Worm (Caenorhabditis elegans) whole organism, late embryonic: ENCODE data around the gene aman-2.
A peak's percentile ranks its signal among the peaks of the same experiment; 100 is the strongest.

Source experiments
- C08G9.2 ChIP-seq: sonication (generic microtip); optimal IDR thresholded peaks from 2 replicates; lab custom pipeline; 2016; ENCODE audit warnings: mild to moderate bottlenecking, missing genetic modification characterization, moderate library complexity, missing compliant biosample characterization
- C38D4.7 ChIP-seq: fragments of 200-800 bp; sonication (Bioruptor generic); optimal IDR thresholded peaks from 2 replicates; lab custom pipeline; 2018; ENCODE audit warnings: mild to moderate bottlenecking, missing genetic modification characterization, moderate library complexity, missing compliant biosample characterization
- T23F11.4 ChIP-seq: fragments of 200-800 bp; sonication (Bioruptor generic); optimal IDR thresholded peaks from 2 replicates; lab custom pipeline; 2018; ENCODE audit warnings: mild to moderate bottlenecking, missing genetic modification characterization, missing compliant biosample characterization
- Y22D7AL.16 ChIP-seq: sonication (generic microtip); optimal IDR thresholded peaks from 2 replicates; lab custom pipeline; 2016; ENCODE audit warnings: missing genetic modification characterization, missing compliant biosample characterization
- ahr-1 ChIP-seq: sonication (generic microtip); optimal IDR thresholded peaks from 2 replicates; lab custom pipeline; 2016; ENCODE audit warnings: missing genetic modification characterization, missing compliant biosample characterization
- ceh-18 ChIP-seq: sonication (generic microtip); optimal IDR thresholded peaks from 2 replicates; lab custom pipeline; 2016; ENCODE audit warnings: missing genetic modification characterization, missing compliant biosample characterization
- ceh-2 ChIP-seq: sonication (generic microtip); optimal IDR thresholded peaks from 2 replicates; lab custom pipeline; 2016; ENCODE audit warnings: missing genotype, missing genetic modification characterization, missing compliant biosample characterization
- ceh-30 ChIP-seq: fragments of 150-350 bp; optimal IDR thresholded peaks from 2 replicates; lab custom pipeline; 2014; ENCODE audit warnings: missing biosample characterization, missing genetic modification characterization
- ceh-34 ChIP-seq: sonication (generic microtip); optimal IDR thresholded peaks from 2 replicates; lab custom pipeline; 2016; ENCODE audit warnings: mild to moderate bottlenecking, missing genetic modification characterization, missing compliant biosample characterization
- ceh-45 ChIP-seq: fragments of 200-800 bp; sonication (Bioruptor generic); IDR thresholded peaks from 2 replicates; pipeline ENCODE4 v1.3.6; 2022; ENCODE audit warnings: missing genetic modification reagents, missing genetic modification characterization, missing compliant biosample characterization
- ceh-48 ChIP-seq: sonication (generic microtip); optimal IDR thresholded peaks from 2 replicates; lab custom pipeline; 2016; ENCODE audit warnings: missing genetic modification characterization, inconsistent platforms, missing compliant biosample characterization
- ceh-9 ChIP-seq: sonication (generic microtip); optimal IDR thresholded peaks from 2 replicates; lab custom pipeline; 2016; ENCODE audit warnings: mild to moderate bottlenecking, missing genetic modification characterization, inconsistent platforms, missing compliant biosample characterization
- elt-4 ChIP-seq: sonication (generic microtip); optimal IDR thresholded peaks from 2 replicates; lab custom pipeline; 2016; ENCODE audit warnings: missing genetic modification characterization, missing compliant biosample characterization
- fax-1 ChIP-seq: sonication (generic microtip); optimal IDR thresholded peaks from 2 replicates; lab custom pipeline; 2016; ENCODE audit warnings: missing genotype, missing genetic modification characterization, missing compliant biosample characterization
- fkh-6 ChIP-seq: sonication (generic microtip); optimal IDR thresholded peaks from 2 replicates; lab custom pipeline; 2016; ENCODE audit warnings: missing genetic modification characterization, missing compliant biosample characterization
- hlh-15 ChIP-seq: sonication (generic microtip); optimal IDR thresholded peaks from 2 replicates; lab custom pipeline; 2016; ENCODE audit warnings: missing genetic modification characterization, missing compliant biosample characterization
- hlh-30 ChIP-seq: sonication (generic microtip); optimal IDR thresholded peaks from 2 replicates; lab custom pipeline; 2017; ENCODE audit warnings: antibody characterized with exemption, missing genetic modification characterization, missing compliant biosample characterization; ENCODE audit not compliant: insufficient read depth
- hlh-6 ChIP-seq: sonication (generic microtip); optimal IDR thresholded peaks from 2 replicates; lab custom pipeline; 2016; ENCODE audit warnings: missing genotype, missing genetic modification characterization, missing compliant biosample characterization
- hlh-8 ChIP-seq: sonication (generic microtip); optimal IDR thresholded peaks from 2 replicates; lab custom pipeline; 2016; ENCODE audit warnings: missing genotype, missing genetic modification characterization, missing compliant biosample characterization
- lin-11 ChIP-seq: fragments of 200-800 bp; sonication (Bioruptor generic); optimal IDR thresholded peaks from 2 replicates; lab custom pipeline; 2018; ENCODE audit warnings: mild to moderate bottlenecking, missing genetic modification characterization, missing compliant biosample characterization
- madf-2 ChIP-seq: sonication (generic microtip); optimal IDR thresholded peaks from 2 replicates; lab custom pipeline; 2017; ENCODE audit warnings: missing genetic modification characterization, missing compliant biosample characterization
- mec-3 ChIP-seq: sonication (generic microtip); optimal IDR thresholded peaks from 2 replicates; lab custom pipeline; 2016; ENCODE audit warnings: borderline replicate concordance, missing genetic modification characterization, missing compliant biosample characterization
- nfya-1 ChIP-seq: sonication (generic microtip); optimal IDR thresholded peaks from 2 replicates; lab custom pipeline; 2017; ENCODE audit warnings: missing genetic modification characterization, mild to moderate bottlenecking, missing compliant biosample characterization, antibody characterized with exemption, moderate library complexity
- npax-4 ChIP-seq: sonication (generic microtip); optimal IDR thresholded peaks from 2 replicates; lab custom pipeline; 2016; ENCODE audit warnings: missing genetic modification characterization, missing compliant biosample characterization
- odd-2 ChIP-seq: sonication (generic microtip); optimal IDR thresholded peaks from 2 replicates; lab custom pipeline; 2017; ENCODE audit warnings: antibody characterized with exemption, mild to moderate bottlenecking, missing genetic modification characterization, missing compliant biosample characterization
- pag-3 ChIP-seq: sonication (generic microtip); optimal IDR thresholded peaks from 2 replicates; lab custom pipeline; 2016; ENCODE audit warnings: missing compliant biosample characterization, missing genetic modification characterization, borderline replicate concordance
- pha-2 ChIP-seq: sonication (generic microtip); optimal IDR thresholded peaks from 2 replicates; lab custom pipeline; 2017; ENCODE audit warnings: mild to moderate bottlenecking, missing genetic modification characterization, missing compliant biosample characterization
- pha-4 ChIP-seq: fragments of 150-350 bp; optimal IDR thresholded peaks from 2 replicates; lab custom pipeline; 2018; ENCODE audit warnings: missing biosample characterization, missing genetic modification reagents, missing genetic modification characterization
- pqm-1 ChIP-seq: sonication (generic microtip); optimal IDR thresholded peaks from 2 replicates; lab custom pipeline; 2016; ENCODE audit warnings: missing genetic modification characterization, missing compliant biosample characterization
- pros-1 ChIP-seq: fragments of 150-350 bp; optimal IDR thresholded peaks from 2 replicates; lab custom pipeline; 2014; ENCODE audit warnings: missing biosample characterization, missing genetic modification reagents, missing genetic modification characterization
- rnt-1 ChIP-seq: sonication (generic microtip); optimal IDR thresholded peaks from 2 replicates; lab custom pipeline; 2016; ENCODE audit warnings: missing genetic modification characterization, missing compliant biosample characterization
- sdc-2 ChIP-seq: sonication (generic microtip); optimal IDR thresholded peaks from 2 replicates; lab custom pipeline; 2016; ENCODE audit warnings: missing genotype, missing genetic modification characterization, missing compliant biosample characterization
- sox-2 ChIP-seq: fragments of 200-800 bp; sonication (Bioruptor generic); IDR thresholded peaks from 2 replicates; pipeline ENCODE4 v1.3.6; 2022; ENCODE audit warnings: missing genetic modification reagents, missing genetic modification characterization, missing compliant biosample characterization
- tbx-2 ChIP-seq: sonication (generic microtip); optimal IDR thresholded peaks from 2 replicates; lab custom pipeline; 2016; ENCODE audit warnings: missing genetic modification characterization, missing compliant biosample characterization
- tbx-7 ChIP-seq: sonication (generic microtip); optimal IDR thresholded peaks from 2 replicates; lab custom pipeline; 2016; ENCODE audit warnings: missing genotype, missing genetic modification characterization, missing compliant biosample characterization
- ttx-3 ChIP-seq: sonication (generic microtip); optimal IDR thresholded peaks from 2 replicates; lab custom pipeline; 2016; ENCODE audit warnings: missing genetic modification reagents, missing genetic modification characterization, missing compliant biosample characterization
- unc-3 ChIP-seq, 2 experiments: fragments of 200-800 bp in 1 of 2; sonication (Bioruptor generic) in 1 of 2; sonication (generic microtip) in 1 of 2; conservative IDR thresholded peaks in 1 of 2; optimal IDR thresholded peaks in 1 of 2; 2 replicates each; pipeline versions ENCODE4 v1.3.6 to Lab custom; 2016 to 2022; ENCODE audit warnings: missing compliant biosample characterization in 2 of 2, missing genetic modification characterization in 2 of 2, missing genetic modification reagents in 1 of 2
- unc-42 ChIP-seq: sonication (generic microtip); optimal IDR thresholded peaks from 2 replicates; lab custom pipeline; 2016; ENCODE audit warnings: missing genotype, missing genetic modification characterization, missing compliant biosample characterization
- unc-55 ChIP-seq: sonication (generic microtip); optimal IDR thresholded peaks from 2 replicates; lab custom pipeline; 2017; ENCODE audit warnings: missing biosample characterization, missing genetic modification reagents, missing genetic modification characterization
- zip-5 ChIP-seq: sonication (generic microtip); optimal IDR thresholded peaks from 2 replicates; lab custom pipeline; 2016; ENCODE audit warnings: missing genetic modification characterization, missing compliant biosample characterization

aman-2 gene

DNA sequence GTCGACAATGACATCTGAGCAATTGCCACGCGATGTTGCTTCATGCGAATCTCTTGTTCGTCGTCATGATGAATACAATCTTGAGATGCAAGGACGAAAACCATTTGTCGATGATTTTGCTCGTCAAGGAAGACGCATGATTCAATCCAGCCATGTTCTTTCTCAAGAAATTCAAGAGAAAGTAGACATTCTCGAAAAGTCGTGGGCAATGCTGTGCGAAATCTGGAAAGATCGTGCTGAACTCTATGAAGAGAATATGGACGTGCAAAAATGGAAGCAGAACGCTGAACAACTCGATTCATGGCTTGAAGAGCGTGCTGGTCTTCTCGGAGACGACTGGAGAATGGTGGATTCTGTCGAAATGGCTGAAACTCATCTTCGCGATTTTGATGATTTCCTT is 19.8 kb downstream of the aman-2 start:
- TF ChIP-seq ceh-2 (tag; lab: Kevin White, UChicago) (no peak), elt-4 (tag; lab: Kevin White, UChicago) (no peak), hlh-30 (tag; lab: Kevin White, UChicago) (no peak), fax-1 (tag; lab: Kevin White, UChicago) (no peak), unc-55 (GFP tag; lab: Kevin White, UChicago) (no peak), unc-42 (tag; lab: Kevin White, UChicago) (no peak), ceh-18 (tag; lab: Kevin White, UChicago) (no peak), ceh-48 (tag; lab: Kevin White, UChicago) (no peak), madf-2 (tag; lab: Kevin White, UChicago) (no peak), ceh-45 (GFP tag; lab: Robert Waterston, UW) (no peak), T23F11.4 (GFP tag; lab: Kevin White, UChicago) (no peak), zip-5 (tag; lab: Kevin White, UChicago) (no peak), ceh-9 (no peak), C38D4.7 (no peak)

DNA sequence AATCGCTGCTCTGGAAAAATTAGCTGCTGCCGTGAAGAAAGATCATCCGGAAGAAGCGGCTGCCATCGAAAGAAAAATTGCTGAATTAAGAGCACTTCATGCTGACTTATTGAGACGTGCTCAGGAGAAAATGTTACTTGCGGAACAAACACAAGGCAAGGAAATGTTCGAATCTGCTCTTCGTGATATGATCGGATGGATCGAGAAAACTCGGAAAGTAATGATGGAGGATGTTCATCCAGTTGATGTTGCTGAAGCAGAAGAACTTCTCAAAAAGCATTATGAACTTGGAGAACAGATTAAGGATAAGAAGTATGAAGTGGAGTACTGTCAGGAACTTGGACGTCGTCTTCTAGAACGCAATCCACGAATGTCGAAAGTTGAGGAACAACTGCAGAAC is 27.1 kb downstream of the aman-2 start:
- TF ChIP-seq tbx-2: no peak
- no peak for TF ChIP-seq mec-3 (tag; lab: Kevin White, UChicago)
- TF ChIP-seq pha-2 (tag; lab: Kevin White, UChicago): no peak
- TF ChIP-seq ceh-18 (tag; lab: Kevin White, UChicago): no peak
- no peak for TF ChIP-seq ceh-30 (tag; lab: Kevin White, UChicago)
- no peak for TF ChIP-seq rnt-1 (tag; lab: Kevin White, UChicago)

DNA sequence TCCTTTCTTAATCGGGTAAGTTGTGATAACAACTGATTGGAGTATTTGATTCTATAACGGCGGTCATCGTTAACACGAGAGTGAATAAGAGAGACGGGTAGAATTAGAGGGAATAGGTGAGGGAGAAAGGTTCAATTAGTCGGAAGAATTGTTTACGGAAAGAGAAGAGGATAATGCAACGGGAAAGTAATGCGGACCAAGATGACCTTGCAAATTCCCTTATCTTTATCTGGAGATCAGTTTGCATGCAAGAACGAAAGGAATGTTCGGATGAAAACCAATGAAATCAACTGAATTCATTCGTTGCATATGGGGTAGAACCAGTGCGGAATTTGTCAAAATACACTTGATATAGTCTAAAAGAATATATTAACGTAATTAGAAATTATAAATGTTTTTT is 30.9 kb downstream of the aman-2 start:
- TF ChIP-seq madf-2 (tag; lab: Kevin White, UChicago) (no peak), lin-11 (tag; lab: Kevin White, UChicago) (no peak), C08G9.2 (tag; lab: Kevin White, UChicago) (no peak), ceh-9 (no peak), sdc-2 (tag; lab: Kevin White, UChicago) (no peak)
- TF ChIP-seq, all 69 proteins: peak for 0

DNA sequence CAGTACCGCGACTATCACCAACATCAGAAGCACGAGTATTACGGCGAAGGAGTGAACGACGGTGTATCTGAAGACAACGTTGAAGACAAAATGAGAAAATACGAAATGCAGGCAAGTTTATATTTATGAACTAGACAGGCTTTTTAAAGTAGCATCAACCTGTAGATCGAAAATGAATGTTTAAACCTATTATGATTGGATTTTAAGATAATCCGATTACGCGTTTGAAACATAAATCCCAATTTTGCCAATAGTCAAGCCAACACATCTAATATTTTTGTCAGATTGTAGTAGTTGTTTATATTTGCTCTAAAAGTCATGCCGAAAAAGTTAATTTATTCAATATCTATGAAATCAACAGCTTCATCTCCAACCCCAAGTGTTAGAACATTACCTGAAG is 31.8 kb downstream of the aman-2 start:
- TF ChIP-seq C38D4.7 (no peak), pag-3 (tag; lab: Kevin White, UChicago) (no peak), ceh-48 (tag; lab: Kevin White, UChicago) (no peak), pqm-1 (no peak), tbx-7 (tag; lab: Kevin White, UChicago) (no peak)
- TF ChIP-seq, all 69 proteins: peak for 0

DNA sequence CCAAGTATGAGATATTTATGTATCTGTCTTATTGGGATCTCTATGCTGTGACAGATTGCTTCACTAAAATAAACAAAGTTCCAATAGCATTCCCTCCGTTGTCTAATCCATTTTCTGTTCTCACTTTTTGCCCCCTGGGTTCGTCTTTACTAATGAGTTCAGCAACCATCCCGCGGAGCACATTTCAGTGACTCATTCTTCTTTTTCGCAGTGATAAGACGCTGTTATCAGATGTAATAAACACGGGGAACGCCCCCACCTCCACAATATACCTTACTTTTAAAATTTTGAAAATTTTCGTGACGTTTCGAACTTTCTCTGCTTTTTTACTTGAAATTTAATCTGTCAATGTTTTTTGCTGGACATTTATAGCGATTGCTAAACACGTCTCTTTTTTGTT is 32.9 kb downstream of the aman-2 start:
- TF ChIP-seq ahr-1 (tag; lab: Kevin White, UChicago) (no peak), ttx-3 (tag; lab: Kevin White, UChicago) (no peak), Y22D7AL.16 (no peak), npax-4 (tag; lab: Kevin White, UChicago) (no peak)
- TF ChIP-seq, all 69 proteins: peak for 0

DNA sequence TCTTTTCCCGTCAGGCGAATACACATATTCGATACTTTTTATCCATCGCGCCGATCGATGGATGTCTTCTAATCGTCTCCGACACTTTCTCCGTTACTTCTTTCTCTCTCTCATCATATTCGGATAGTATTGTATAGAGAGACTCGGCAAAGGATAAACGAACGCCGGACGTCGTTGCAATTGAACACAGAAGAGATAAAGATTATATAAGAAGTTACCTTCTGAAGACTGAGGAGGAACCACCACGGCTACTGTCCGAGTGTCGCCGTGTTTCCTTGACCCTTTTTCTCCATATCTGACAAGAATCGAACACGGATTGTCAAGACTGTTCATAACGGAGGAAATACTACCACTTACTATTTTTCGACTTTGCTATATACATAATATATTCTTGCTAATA is 33.9 kb downstream of the aman-2 start, which contains the start of gene sma-1:
Gene sma-1 (plus strand): TSS at position 301 of the 400 bp plus-strand sequence.
- TF ChIP-seq ahr-1 (tag; lab: Kevin White, UChicago) (no peak), unc-55 (GFP tag; lab: Kevin White, UChicago) (peak; percentile 5)

DNA sequence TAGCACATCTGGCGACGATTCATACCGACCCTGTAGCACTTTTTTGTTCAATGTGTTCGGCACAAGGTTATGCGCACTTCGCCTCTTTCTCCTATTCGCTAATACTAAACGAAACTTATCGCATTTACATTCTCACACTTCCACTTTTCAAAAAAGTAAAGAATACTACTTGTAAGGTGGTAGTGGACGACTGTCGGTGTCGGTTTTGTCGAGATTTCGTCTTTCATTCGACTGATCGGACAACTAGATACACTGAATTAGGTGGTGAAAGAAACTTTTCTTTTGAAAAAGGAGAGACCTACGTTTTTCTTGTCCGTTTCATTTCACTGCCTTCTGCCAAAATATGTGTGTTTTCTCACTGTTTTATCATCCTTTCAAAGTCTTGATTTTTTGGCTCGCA is 35.4 kb downstream of the aman-2 start:
- TF ChIP-seq lin-11 (tag; lab: Kevin White, UChicago) (no peak), odd-2 (tag; lab: Kevin White, UChicago) (no peak), fkh-6 (tag; lab: Kevin White, UChicago) (no peak), pros-1 (no peak), unc-3 (GFP tag; conservative IDR thresholded peaks at IDR 0.05; lab: Robert Waterston, UW) (no peak), unc-3 (tag; optimal IDR thresholded peaks at IDR 0.05; lab: Kevin White, UChicago) (no peak), zip-5 (tag; lab: Kevin White, UChicago) (no peak), ceh-34 (tag; lab: Kevin White, UChicago) (no peak), hlh-8 (tag; lab: Kevin White, UChicago) (no peak), hlh-15 (no peak), ceh-45 (GFP tag; lab: Robert Waterston, UW) (no peak), ceh-48 (tag; lab: Kevin White, UChicago) (no peak), T23F11.4 (GFP tag; lab: Kevin White, UChicago) (no peak), sox-2 (GFP tag; lab: Robert Waterston, UW) (no peak), pha-4 (tag; lab: Kevin White, UChicago) (no peak), hlh-6 (tag; lab: Kevin White, UChicago) (no peak), Y22D7AL.16 (no peak), nfya-1 (tag; lab: Kevin White, UChicago) (no peak)
